Worm (Caenorhabditis elegans) whole organism, early embryonic: ENCODE measurements around the gene coa-3.

Experiments
- B0310.2 ChIP-seq: sonication (generic microtip); optimal IDR thresholded peaks from 2 replicates; lab custom pipeline; 2016; ENCODE audit warnings: mild to moderate bottlenecking, missing genetic modification characterization, missing compliant biosample characterization
- F13C5.2 ChIP-seq: sonication (generic microtip); optimal IDR thresholded peaks from 2 replicates; lab custom pipeline; 2017; ENCODE audit warnings: mild to moderate bottlenecking, missing genetic modification characterization, inconsistent platforms, missing compliant biosample characterization
- ama-1 ChIP-seq: fragments of 150-350 bp; optimal IDR thresholded peaks from 2 replicates; lab custom pipeline; 2014
- ceh-13 ChIP-seq: fragments of 200-800 bp; sonication (Bioruptor generic); optimal IDR thresholded peaks from 2 replicates; lab custom pipeline; 2018; ENCODE audit warnings: mild to moderate bottlenecking, missing genetic modification characterization, missing compliant biosample characterization
- ceh-36 ChIP-seq: sonication (generic microtip); optimal IDR thresholded peaks from 2 replicates; lab custom pipeline; 2016; ENCODE audit warnings: missing genetic modification characterization, inconsistent platforms, missing compliant biosample characterization
- hmbx-1 ChIP-seq: sonication (generic microtip); optimal IDR thresholded peaks from 2 replicates; lab custom pipeline; 2016; ENCODE audit warnings: mild to moderate bottlenecking, missing genetic modification characterization, missing compliant biosample characterization
- pes-1 ChIP-seq: fragments of 200-800 bp; sonication (Bioruptor generic); IDR thresholded peaks from 2 replicates; pipeline ENCODE4 v1.3.6; 2022; ENCODE audit warnings: missing genetic modification reagents, missing genetic modification characterization, missing compliant biosample characterization
- scrt-1 ChIP-seq: fragments of 200-800 bp; sonication (Bioruptor generic); IDR thresholded peaks from 2 replicates; pipeline ENCODE4 v1.3.6; 2022; ENCODE audit warnings: missing genetic modification characterization, missing compliant biosample characterization
- sea-1 ChIP-seq: fragments of 200-800 bp; sonication (Bioruptor generic); conservative IDR thresholded peaks from 2 replicates; pipeline ENCODE4 v1.3.6; 2022; ENCODE audit warnings: missing genetic modification characterization, missing compliant biosample characterization
- tbx-11 ChIP-seq: fragments of 200-800 bp; sonication (Bioruptor generic); IDR thresholded peaks from 2 replicates; pipeline ENCODE4 v1.3.6; 2022; ENCODE audit warnings: missing genetic modification characterization, missing compliant biosample characterization

ce11 chrII:4583203-4583912 lies 19.1 kb downstream of the coa-3 start:
- TF ChIP-seq scrt-1 (GFP tag; lab: Robert Waterston, UW), result no peak
- TF ChIP-seq ceh-36 (tag; lab: Kevin White, UChicago), result no peak
- no peak for TF ChIP-seq sea-1 (GFP tag; lab: Robert Waterston, UW)
- TF ChIP-seq pes-1 (GFP tag; lab: Robert Waterston, UW), result no peak
- TF ChIP-seq B0310.2, result no peak
- TF ChIP-seq ceh-13 (GFP tag; lab: Kevin White, UChicago), result no peak
- TF ChIP-seq ama-1 (lab: Kevin White, UChicago), result no peak
- TF ChIP-seq F13C5.2 (tag; lab: Kevin White, UChicago), result no peak
- TF ChIP-seq hmbx-1, result no peak
- no peak for TF ChIP-seq tbx-11 (GFP tag; lab: Robert Waterston, UW)
